Worm (Caenorhabditis elegans): ENCODE data around the gene F07A11.5.

The F07A11.5 gene

DNA sequence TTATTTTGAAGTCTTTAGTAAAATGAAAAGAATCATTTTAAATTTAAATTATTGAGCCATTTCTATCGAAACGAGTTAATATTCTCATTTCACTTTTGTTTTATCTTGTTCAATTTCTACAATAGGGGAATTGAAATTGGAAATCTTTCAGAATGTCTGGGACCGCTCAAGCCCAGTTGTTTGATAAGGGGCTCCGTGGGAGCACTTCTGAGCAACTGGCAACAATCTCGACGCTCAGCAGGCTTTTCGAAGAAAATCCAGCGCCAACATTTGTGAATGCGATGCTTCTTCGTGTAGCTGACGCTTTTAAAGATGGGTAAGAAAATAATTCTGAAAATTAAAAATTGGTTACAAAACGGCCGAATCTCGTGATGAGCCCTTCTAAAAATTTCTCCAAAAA lies 29.4 kb upstream of the F07A11.5 start, which contains the start of gene ints-7:
ints-7 (plus strand) TSS at position 152 of the 400 bp plus-strand sequence.
- TF ChIP-seq pag-3 (tag; optimal IDR thresholded peaks at IDR 0.05; ENCODE audit: borderline replicate concordance) (no peak), pat-9 (tag; optimal IDR thresholded peaks at IDR 0.05) (no peak), pqm-1 (tag; optimal IDR thresholded peaks at IDR 0.05) (no peak), ceh-48 (tag; optimal IDR thresholded peaks at IDR 0.05) (no peak), C08G9.2 (tag; optimal IDR thresholded peaks at IDR 0.05) (no peak), unc-86 (tag; optimal IDR thresholded peaks at IDR 0.05) (no peak), sox-2 (GFP tag; IDR thresholded peaks at IDR 0.05) (no peak), odd-2 (tag; optimal IDR thresholded peaks at IDR 0.05) (no peak), ets-4 (tag; optimal IDR thresholded peaks at IDR 0.05) (no peak)

ce11 chrII:11588304-11588703 lies 23.8 kb upstream of the F07A11.5 start:
- TF ChIP-seq unc-42 (tag; optimal IDR thresholded peaks at IDR 0.05) = no peak
- TF ChIP-seq elt-2 (tag; optimal IDR thresholded peaks at IDR 0.05) = no peak
- TF ChIP-seq lim-6 (tag; optimal IDR thresholded peaks at IDR 0.05) = no peak
- TF ChIP-seq ama-1 (optimal IDR thresholded peaks at IDR 0.05) = no peak
- no peak for TF ChIP-seq ceh-22 (tag; optimal IDR thresholded peaks at IDR 0.05)
- no peak for TF ChIP-seq Y22D7AL.16 (tag; optimal IDR thresholded peaks at IDR 0.05)
- no peak for TF ChIP-seq hlh-30 (tag; optimal IDR thresholded peaks at IDR 0.05; ENCODE audit: insufficient read depth)
- no peak for TF ChIP-seq ets-4 (tag; optimal IDR thresholded peaks at IDR 0.05)
- TF ChIP-seq nhr-232 (tag; optimal IDR thresholded peaks at IDR 0.05) = no peak
- TF ChIP-seq hlh-15 (tag; optimal IDR thresholded peaks at IDR 0.05) = no peak
- no peak for TF ChIP-seq unc-3 (GFP tag; conservative IDR thresholded peaks at IDR 0.05)
- TF ChIP-seq unc-3 (tag; optimal IDR thresholded peaks at IDR 0.05) = no peak
- no peak for TF ChIP-seq K02D7.2 (tag; optimal IDR thresholded peaks at IDR 0.05)
- TF ChIP-seq ceh-6 (GFP tag; optimal IDR thresholded peaks at IDR 0.05) = no peak
- TF ChIP-seq dmd-4 (tag; optimal IDR thresholded peaks at IDR 0.05; ENCODE audit: borderline replicate concordance) = no peak
- no peak for TF ChIP-seq pha-4 (tag; optimal IDR thresholded peaks at IDR 0.05)
- no peak for TF ChIP-seq K09A11.1 (tag; optimal IDR thresholded peaks at IDR 0.05; ENCODE audit: insufficient read depth)
- TF ChIP-seq pha-2 (tag; optimal IDR thresholded peaks at IDR 0.05) = no peak

- TF ChIP-seq tbx-2 (tag; optimal IDR thresholded peaks at IDR 0.05) = no peak
- no peak for TF ChIP-seq K09A11.1 (tag; optimal IDR thresholded peaks at IDR 0.05; ENCODE audit: insufficient read depth)
- no peak for TF ChIP-seq ceh-48 (tag; optimal IDR thresholded peaks at IDR 0.05)
- no peak for TF ChIP-seq tbx-7 (tag; optimal IDR thresholded peaks at IDR 0.05)
- no peak for TF ChIP-seq ceh-2 (tag; optimal IDR thresholded peaks at IDR 0.05)
- no peak for TF ChIP-seq ceh-19 (GFP tag; optimal IDR thresholded peaks at IDR 0.05)
- no peak for TF ChIP-seq unc-42 (tag; optimal IDR thresholded peaks at IDR 0.05)
- TF ChIP-seq sdc-2 (tag; optimal IDR thresholded peaks at IDR 0.05) = no peak
- TF ChIP-seq ceh-14 (tag; optimal IDR thresholded peaks at IDR 0.05) = no peak
- no peak for TF ChIP-seq Y22D7AL.16 (tag; optimal IDR thresholded peaks at IDR 0.05)
Measured at ce11 chrII:11591558-11591957, 20.5 kb upstream of the F07A11.5 start.

ce11 chrII:11592023-11592422 lies 20.1 kb upstream of the F07A11.5 start, which contains the start of gene F07A11.1:
TSS of gene F07A11.1 (minus strand) at chrII:11592123.
- no peak for TF ChIP-seq ceh-22 (tag; optimal IDR thresholded peaks at IDR 0.05)
- no peak for TF ChIP-seq pros-1 (tag; optimal IDR thresholded peaks at IDR 0.05)
- TF ChIP-seq tbx-2 (tag; optimal IDR thresholded peaks at IDR 0.05) = no peak
- TF ChIP-seq nhr-11 (tag; optimal IDR thresholded peaks at IDR 0.05) = no peak
- no peak for TF ChIP-seq ceh-45 (GFP tag; IDR thresholded peaks at IDR 0.05)
- no peak for TF ChIP-seq fkh-6 (tag; optimal IDR thresholded peaks at IDR 0.05)
- no peak for TF ChIP-seq K02D7.2 (tag; optimal IDR thresholded peaks at IDR 0.05)
- TF ChIP-seq lin-11 (tag; optimal IDR thresholded peaks at IDR 0.05) = no peak
- no peak for TF ChIP-seq hlh-30 (tag; optimal IDR thresholded peaks at IDR 0.05; ENCODE audit: insufficient read depth)
- TF ChIP-seq madf-2 (tag; optimal IDR thresholded peaks at IDR 0.05) = no peak
- TF ChIP-seq nfya-1 (tag; optimal IDR thresholded peaks at IDR 0.05) = no peak
- no peak for TF ChIP-seq ztf-16 (tag; optimal IDR thresholded peaks at IDR 0.05)
- no peak for TF ChIP-seq fkh-10 (GFP tag; optimal IDR thresholded peaks at IDR 0.05)
